Worm (Caenorhabditis elegans): Measurements from ENCODE around the gene R57.2.

DNA sequence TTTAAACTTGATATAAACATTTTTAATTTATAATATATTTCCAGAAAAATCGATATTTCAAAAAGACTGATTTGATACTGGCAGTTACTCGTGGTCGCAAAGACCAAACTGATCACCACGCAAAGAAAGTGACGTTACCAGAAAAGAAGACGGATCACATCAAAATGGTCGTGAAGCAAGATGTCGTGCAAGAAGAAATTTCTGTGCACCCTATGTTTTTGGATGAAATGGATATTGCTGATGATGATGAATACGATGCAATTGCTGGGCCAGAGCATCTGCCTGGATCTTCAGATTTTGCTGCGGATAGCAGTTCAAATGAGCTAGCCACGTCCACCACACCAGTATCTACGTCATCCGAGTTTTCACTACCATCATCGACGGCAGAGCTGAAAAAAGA is 31.7 kb downstream of the R57.2 start:
- TF ChIP-seq klf-2 (GFP tag; conservative IDR thresholded peaks at IDR 0.05) = no peak
- no peak for TF ChIP-seq flt-1 (GFP tag; IDR thresholded peaks at IDR 0.05)
- no peak for TF ChIP-seq cog-1 (tag; optimal IDR thresholded peaks at IDR 0.05)
- no peak for TF ChIP-seq ztf-23 (GFP tag; IDR thresholded peaks at IDR 0.05)

Measured in whole organism, midembryonic.